Fruit fly (Drosophila melanogaster): Measurements from ENCODE around the gene spri.

DNA sequence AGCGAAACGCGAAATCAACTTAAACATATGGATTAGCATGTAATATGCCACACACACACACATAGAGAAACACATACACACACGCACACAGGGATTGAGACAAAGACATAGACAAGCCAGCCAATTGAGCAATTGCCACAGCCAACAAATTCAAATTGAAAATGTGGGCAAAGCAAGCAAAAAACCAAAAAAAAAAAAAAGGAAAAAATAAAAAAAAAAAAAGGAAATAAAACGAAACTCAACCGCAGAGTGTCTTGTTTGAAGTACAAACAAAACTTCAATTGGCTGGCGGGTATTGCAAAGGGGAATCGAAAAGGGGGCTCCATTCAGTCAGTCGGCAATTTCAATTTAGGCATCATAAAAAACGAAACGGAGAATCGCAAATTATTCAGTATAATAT, 7.4 kb downstream of the spri start:
- no peak for TF ChIP-seq CG3919 (GFP tag; optimal IDR thresholded peaks at IDR 0.05)
- no peak for TF ChIP-seq Met (GFP tag; optimal IDR thresholded peaks at IDR 0.05)
- TF ChIP-seq CG6808 (GFP tag; optimal IDR thresholded peaks at IDR 0.05) = no peak
- TF ChIP-seq fd85E (GFP tag; optimal IDR thresholded peaks at IDR 0.05) = no peak
- peak; percentile 89 for TF ChIP-seq eg (GFP tag; IDR thresholded peaks at IDR 0.05)
- TF ChIP-seq dac (GFP tag; optimal IDR thresholded peaks at IDR 0.05) = no peak
- no peak for TF ChIP-seq Hr39 (GFP tag; optimal IDR thresholded peaks at IDR 0.05)
- no peak for TF ChIP-seq Smox (GFP tag; optimal IDR thresholded peaks at IDR 0.05)
- TF ChIP-seq Ets21C (GFP tag; optimal IDR thresholded peaks at IDR 0.05) = no peak
- TF ChIP-seq Sox15 (GFP tag; optimal IDR thresholded peaks at IDR 0.05) = no peak
- no peak for TF ChIP-seq Eip93F (GFP tag; optimal IDR thresholded peaks at IDR 0.05)
- no peak for TF ChIP-seq ss (GFP tag; optimal IDR thresholded peaks at IDR 0.05)
- no peak for TF ChIP-seq CG34406 (GFP tag; optimal IDR thresholded peaks at IDR 0.05)

Measured in whole organism, prepupa.